Worm (Caenorhabditis elegans) whole organism, L3 larva: ENCODE results near the gene F58A3.3.
A peak's percentile ranks its signal among the peaks of the same experiment; 100 is the strongest.

Source experiments
- R02D3.7 ChIP-seq: fragments of 150-350 bp; optimal IDR thresholded peaks from 2 replicates; lab custom pipeline; 2014; ENCODE audit warnings: missing biosample characterization, missing genetic modification characterization
- ceh-82 ChIP-seq: fragments of 150-350 bp; optimal IDR thresholded peaks from 2 replicates; lab custom pipeline; 2014; ENCODE audit warnings: missing biosample characterization, missing genetic modification characterization
- ceh-9 ChIP-seq: sonication (generic microtip); optimal IDR thresholded peaks from 2 replicates; lab custom pipeline; 2018; ENCODE audit warnings: missing biosample characterization, missing genetic modification characterization
- daf-12 ChIP-seq: fragments of 150-350 bp; optimal IDR thresholded peaks from 2 replicates; lab custom pipeline; 2014; ENCODE audit warnings: missing biosample characterization, missing genetic modification reagents, missing genetic modification characterization
- egl-5 ChIP-seq: fragments of 150-350 bp; optimal IDR thresholded peaks from 2 replicates; lab custom pipeline; 2017; ENCODE audit warnings: missing biosample characterization, missing genetic modification reagents, missing genetic modification characterization, inconsistent platforms
- elt-1 ChIP-seq: fragments of 150-350 bp; optimal IDR thresholded peaks from 2 replicates; lab custom pipeline; 2014; ENCODE audit warnings: missing biosample characterization, missing genetic modification characterization
- elt-2 ChIP-seq: sonication (generic microtip); optimal IDR thresholded peaks from 2 replicates; lab custom pipeline; 2016; ENCODE audit warnings: missing genetic modification reagents, mild to moderate bottlenecking, missing genetic modification characterization, missing compliant biosample characterization
- elt-3 ChIP-seq, 3 experiments: fragments of 150-350 bp in 1 of 3; sonication (generic microtip) in 2 of 3; optimal IDR thresholded peaks; 2 replicates in 2 of 3; 4 replicates in 1 of 3; lab custom pipeline; 2014 to 2017; ENCODE audit warnings: missing biosample characterization in 3 of 3, missing genetic modification characterization in 3 of 3
- fos-1 ChIP-seq: fragments of 150-350 bp; optimal IDR thresholded peaks from 2 replicates; lab custom pipeline; 2014; ENCODE audit warnings: missing biosample characterization, missing genetic modification characterization
- hmg-11 ChIP-seq: sonication (generic microtip); optimal IDR thresholded peaks from 2 replicates; lab custom pipeline; 2016; ENCODE audit warnings: missing genetic modification characterization, missing compliant biosample characterization
- jun-1 ChIP-seq: fragments of 150-350 bp; optimal IDR thresholded peaks from 2 replicates; lab custom pipeline; 2014; ENCODE audit warnings: missing biosample characterization, missing genetic modification reagents, missing genetic modification characterization
- lin-39 ChIP-seq: fragments of 150-350 bp; optimal IDR thresholded peaks from 2 replicates; lab custom pipeline; 2018; ENCODE audit warnings: missing biosample characterization, missing genetic modification reagents, missing genetic modification characterization
- lsy-12 ChIP-seq: sonication (generic microtip); optimal IDR thresholded peaks from 2 replicates; lab custom pipeline; 2016; ENCODE audit warnings: mild to moderate bottlenecking, missing genetic modification characterization, missing compliant biosample characterization
- mdl-1 ChIP-seq: fragments of 150-350 bp; optimal IDR thresholded peaks from 2 replicates; lab custom pipeline; 2014; ENCODE audit warnings: missing biosample characterization, missing genetic modification characterization
- nfya-1 ChIP-seq: sonication (generic microtip); optimal IDR thresholded peaks from 2 replicates; lab custom pipeline; 2017; ENCODE audit warnings: missing genetic modification characterization, mild to moderate bottlenecking, missing compliant biosample characterization, antibody characterized with exemption, moderate library complexity; ENCODE audit not compliant: insufficient read depth
- nhr-11 ChIP-seq: fragments of 150-350 bp; optimal IDR thresholded peaks from 2 replicates; lab custom pipeline; 2014; ENCODE audit warnings: missing biosample characterization, missing genetic modification characterization
- nhr-12 ChIP-seq: fragments of 150-350 bp; optimal IDR thresholded peaks from 2 replicates; lab custom pipeline; 2014; ENCODE audit warnings: missing biosample characterization, missing genetic modification characterization
- nhr-237 ChIP-seq: fragments of 150-350 bp; optimal IDR thresholded peaks from 2 replicates; lab custom pipeline; 2014; ENCODE audit warnings: missing biosample characterization, missing genetic modification characterization
- nhr-25 ChIP-seq: sonication (generic microtip); optimal IDR thresholded peaks from 2 replicates; lab custom pipeline; 2017; ENCODE audit warnings: missing biosample characterization, missing genetic modification characterization
- nhr-28 ChIP-seq: fragments of 150-350 bp; optimal IDR thresholded peaks from 2 replicates; lab custom pipeline; 2014; ENCODE audit warnings: missing biosample characterization, missing genetic modification characterization
- nhr-43 ChIP-seq: sonication (generic microtip); optimal IDR thresholded peaks from 2 replicates; lab custom pipeline; 2016; ENCODE audit warnings: mild to moderate bottlenecking, missing genetic modification characterization, missing compliant biosample characterization; ENCODE audit not compliant: poor library complexity, severe bottlenecking
- nhr-67 ChIP-seq: fragments of 150-350 bp; optimal IDR thresholded peaks from 2 replicates; lab custom pipeline; 2014; ENCODE audit warnings: missing biosample characterization, missing genetic modification characterization
- nhr-77 ChIP-seq: fragments of 150-350 bp; optimal IDR thresholded peaks from 2 replicates; lab custom pipeline; 2014; ENCODE audit warnings: missing biosample characterization, missing genetic modification characterization
- pha-4 ChIP-seq: fragments of 150-350 bp; optimal IDR thresholded peaks from 2 replicates; lab custom pipeline; 2014; ENCODE audit warnings: missing biosample characterization, missing genetic modification reagents, missing genetic modification characterization
- pqm-1 ChIP-seq: fragments of 150-350 bp; optimal IDR thresholded peaks from 2 replicates; lab custom pipeline; 2017; ENCODE audit warnings: missing biosample characterization, missing genetic modification characterization, inconsistent platforms
- skn-1 ChIP-seq: fragments of 150-350 bp; optimal IDR thresholded peaks from 2 replicates; lab custom pipeline; 2014; ENCODE audit warnings: missing biosample characterization, missing genetic modification characterization
- snpc-4 ChIP-seq: fragments of 150-350 bp; optimal IDR thresholded peaks from 2 replicates; lab custom pipeline; 2014; ENCODE audit warnings: missing biosample characterization, missing genetic modification characterization
- tbx-2 ChIP-seq: sonication (generic microtip); optimal IDR thresholded peaks from 2 replicates; lab custom pipeline; 2016; ENCODE audit warnings: mild to moderate bottlenecking, missing genetic modification characterization, missing compliant biosample characterization
- unc-39 ChIP-seq: sonication (generic microtip); optimal IDR thresholded peaks from 4 replicates; lab custom pipeline; 2017; ENCODE audit warnings: missing biosample characterization, missing genetic modification characterization
- unc-62 ChIP-seq: fragments of 150-350 bp; sonication (generic microtip); optimal IDR thresholded peaks from 4 replicates; lab custom pipeline; 2014; ENCODE audit warnings: missing biosample characterization, missing genetic modification reagents, missing genetic modification characterization
- zag-1 ChIP-seq: fragments of 150-350 bp; optimal IDR thresholded peaks from 2 replicates; lab custom pipeline; 2014; ENCODE audit warnings: missing biosample characterization, missing genetic modification characterization
- ztf-11 ChIP-seq: fragments of 150-350 bp; optimal IDR thresholded peaks from 2 replicates; lab custom pipeline; 2014; ENCODE audit warnings: missing biosample characterization, missing genetic modification characterization
- ztf-4 ChIP-seq: fragments of 150-350 bp; optimal IDR thresholded peaks from 2 replicates; lab custom pipeline; 2014; ENCODE audit warnings: missing biosample characterization, missing genetic modification characterization

Gene F58A3.3

ce11 chrX:11012337-11012736 is at the start of gene F58A3.3:
F58A3.3 (plus strand) TSS chrX:11012637.
- TF ChIP-seq nhr-11 (no peak), nhr-12 (tag; lab: Kevin White, UChicago) (no peak), mdl-1 (tag; lab: Kevin White, UChicago) (no peak), egl-5 (no peak), lin-39 (no peak)

- TF ChIP-seq nhr-77 (tag; lab: Kevin White, UChicago): no peak
- peak; percentile 18 for TF ChIP-seq nhr-25
- TF ChIP-seq elt-2 (tag; lab: Kevin White, UChicago): peak; percentile 51
- peak; percentile 18 for TF ChIP-seq jun-1 (tag; lab: Kevin White, UChicago)
- peak; percentile 65 for TF ChIP-seq lsy-12 (tag; lab: Kevin White, UChicago)
- TF ChIP-seq ceh-82: peak; percentile 61
- peak; percentile 31 for TF ChIP-seq pqm-1 (tag; lab: Kevin White, UChicago)
- peak; percentile 17 for TF ChIP-seq hmg-11 (tag; lab: Kevin White, UChicago)
- peak; percentile 11 for TF ChIP-seq skn-1 (tag; lab: Kevin White, UChicago)
- TF ChIP-seq elt-3 (tag; optimal IDR thresholded peaks at IDR 0.05; lab: Kevin White, UChicago): peak in 1 of 3 experiments; percentile 12
- no peak for TF ChIP-seq daf-12 (tag; lab: Kevin White, UChicago)
- TF ChIP-seq ztf-4 (tag; lab: Kevin White, UChicago): peak; percentile 46
- peak; percentile 88 for TF ChIP-seq nhr-43 (tag; lab: Kevin White, UChicago)
- no peak for TF ChIP-seq nhr-67 (tag; lab: Kevin White, UChicago)
- TF ChIP-seq R02D3.7: no peak
- TF ChIP-seq tbx-2 (tag; lab: Kevin White, UChicago): peak; percentile 63
- peak; percentile 53 for TF ChIP-seq lin-39
- TF ChIP-seq ztf-11: no peak
Measured at ce11 chrX:10963453-10964046, 48.9 kb upstream of the F58A3.3 start, which contains the start of gene nas-10. nas-10 (minus strand) TSS chrX:10963503.

ce11 chrX:10965508-10965907 is 46.9 kb upstream of the F58A3.3 start:
- TF ChIP-seq zag-1 (tag; lab: Kevin White, UChicago): no peak
- no peak for TF ChIP-seq nhr-67 (tag; lab: Kevin White, UChicago)
- TF ChIP-seq nhr-237 (tag; lab: Kevin White, UChicago): no peak
- TF ChIP-seq egl-5: no peak
- TF ChIP-seq nhr-77 (tag; lab: Kevin White, UChicago): no peak
- no peak for TF ChIP-seq unc-39 (tag; lab: Kevin White, UChicago)
- TF ChIP-seq nhr-12 (tag; lab: Kevin White, UChicago): no peak
- no peak for TF ChIP-seq pha-4 (tag; lab: Kevin White, UChicago)
- TF ChIP-seq mdl-1 (tag; lab: Kevin White, UChicago): no peak
- no peak for TF ChIP-seq elt-1 (tag; lab: Kevin White, UChicago)
- no peak for TF ChIP-seq hmg-11 (tag; lab: Kevin White, UChicago)
- no peak for TF ChIP-seq ceh-9 (tag; lab: Kevin White, UChicago)

ce11 chrX:10966251-10966650 is 46.2 kb upstream of the F58A3.3 start, which contains the start of gene lge-1:
lge-1 (plus strand) TSS chrX:10966551.
- TF ChIP-seq snpc-4 (tag; lab: Kevin White, UChicago) (no peak), nhr-67 (tag; lab: Kevin White, UChicago) (no peak), nhr-28 (tag; lab: Kevin White, UChicago) (no peak), jun-1 (tag; lab: Kevin White, UChicago) (no peak), nfya-1 (no peak), nhr-12 (tag; lab: Kevin White, UChicago) (no peak), unc-62 (GFP tag; lab: Kevin White, UChicago) (no peak), tbx-2 (tag; lab: Kevin White, UChicago) (no peak)

- TF ChIP-seq fos-1 (tag; lab: Kevin White, UChicago) (no peak), nhr-28 (tag; lab: Kevin White, UChicago) (no peak)
Measured at ce11 chrX:10967698-10968097, 44.7 kb upstream of the F58A3.3 start, which contains the start of gene K09C8.9. K09C8.9 (minus strand) TSS chrX:10967798.
